Worm (Caenorhabditis elegans) whole organism, L4 larva: ENCODE data around the gene cyp-35A2.

Source experiments
- nhr-102 ChIP-seq: sonication (generic microtip); optimal IDR thresholded peaks from 2 replicates; lab custom pipeline; 2016; ENCODE audit warnings: mild to moderate bottlenecking, missing genetic modification characterization, moderate library complexity, missing compliant biosample characterization
- nhr-11 ChIP-seq: fragments of 150-350 bp; optimal IDR thresholded peaks from 2 replicates; lab custom pipeline; 2014; ENCODE audit warnings: missing biosample characterization, missing genetic modification characterization
- nhr-6 ChIP-seq: fragments of 150-350 bp; optimal IDR thresholded peaks from 2 replicates; lab custom pipeline; 2014; ENCODE audit warnings: missing biosample characterization, missing genetic modification characterization
- php-3 ChIP-seq: fragments of 200-800 bp; sonication (Bioruptor generic); IDR thresholded peaks from 2 replicates; pipeline ENCODE4 v1.3.6; 2022; ENCODE audit warnings: missing genetic modification reagents, missing genetic modification characterization, missing compliant biosample characterization
- skn-1 ChIP-seq: fragments of 150-350 bp; optimal IDR thresholded peaks from 2 replicates; lab custom pipeline; 2014; ENCODE audit warnings: missing biosample characterization, missing genetic modification characterization

- TF ChIP-seq nhr-102 (tag; lab: Kevin White, UChicago) (no peak), php-3 (GFP tag; lab: Robert Waterston, UW) (no peak), nhr-6 (no peak), skn-1 (tag; lab: Kevin White, UChicago) (no peak), nhr-11 (tag; lab: Kevin White, UChicago) (no peak)
Observed at ce11 chrV:7413107-7413774, 49.3 kb upstream of the cyp-35A2 start, which contains the start of gene F18E3.11.
